Fruit fly (Drosophila melanogaster): ENCODE measurements around the gene CG2698.

The CG2698 gene

dm6 chr3R:8001074-8001669 lies at the start of gene CG2698, which contains the start of gene Kmn2 (continued):
- peak; percentile 93 for TF ChIP-seq CG11504 (tag; optimal IDR thresholded peaks at IDR 0.05)
- TF ChIP-seq Eip74EF (GFP tag; optimal IDR thresholded peaks at IDR 0.05): peak in 1 of 2 experiments; percentile 90
- peak; percentile 53 for TF ChIP-seq grn (GFP tag; optimal IDR thresholded peaks at IDR 0.05)
- TF ChIP-seq CG4820 (GFP tag; optimal IDR thresholded peaks at IDR 0.05): peak; percentile 95
- peak; percentile 88 for TF ChIP-seq Hand (GFP tag; optimal IDR thresholded peaks at IDR 0.05)
- TF ChIP-seq ham (GFP tag; IDR thresholded peaks at IDR 0.05): peak; percentile 92
- peak; percentile 96 for TF ChIP-seq Lim3 (GFP tag; IDR thresholded peaks at IDR 0.05)
- TF ChIP-seq CG14014 (GFP tag; IDR thresholded peaks at IDR 0.05): peak; percentile 97
- TF ChIP-seq Atf3 (GFP tag; optimal IDR thresholded peaks at IDR 0.05): peak; percentile 76
- peak; percentile 93 for TF ChIP-seq CG12155 (GFP tag; optimal IDR thresholded peaks at IDR 0.05)
- TF ChIP-seq seq (GFP tag; IDR thresholded peaks at IDR 0.05): peak; percentile 97
- peak; percentile 100 for TF ChIP-seq row (GFP tag; IDR thresholded peaks at IDR 0.05)
- TF ChIP-seq Mes4 (GFP tag; optimal IDR thresholded peaks at IDR 0.05): peak; percentile 61
- TF ChIP-seq CG1603 (tag; optimal IDR thresholded peaks at IDR 0.05): peak; percentile 57
- TF ChIP-seq CG17361 (GFP tag; IDR thresholded peaks at IDR 0.05): peak; percentile 97
- peak; percentile 48 for TF ChIP-seq CG9876 (GFP tag; optimal IDR thresholded peaks at IDR 0.05)
- peak; percentile 94 for TF ChIP-seq Oaz (GFP tag; IDR thresholded peaks at IDR 0.05)
- TF ChIP-seq CG4404 (GFP tag; IDR thresholded peaks at IDR 0.05): peak; percentile 97
- TF ChIP-seq unc-4 (GFP tag; IDR thresholded peaks at IDR 0.05; ENCODE audit: partially characterized antibody): peak; percentile 60
- TF ChIP-seq hkb (optimal IDR thresholded peaks at IDR 0.05): peak; percentile 72
- peak; percentile 97 for TF ChIP-seq hkb (GFP tag; IDR thresholded peaks at IDR 0.05)
- TF ChIP-seq ci (GFP tag; IDR thresholded peaks at IDR 0.05): peak; percentile 98
- TF ChIP-seq Hr39 (optimal IDR thresholded peaks at IDR 0.05): no peak
- TF ChIP-seq Dek (tag; optimal IDR thresholded peaks at IDR 0.05): peak; percentile 95
- TF ChIP-seq amos (GFP tag; IDR thresholded peaks at IDR 0.05; ENCODE audit: partially characterized antibody): peak; percentile 36; the same call in 1 of the 2 replicates
- TF ChIP-seq Neu2 (GFP tag; optimal IDR thresholded peaks at IDR 0.05; ENCODE audit: borderline replicate concordance): no peak
- peak; percentile 66 for TF ChIP-seq Camta (GFP tag; optimal IDR thresholded peaks at IDR 0.05)
- TF ChIP-seq sr (GFP tag; IDR thresholded peaks at IDR 0.05): peak; percentile 75; the same call in 2 of the 3 replicates
- TF ChIP-seq ro (GFP tag; IDR thresholded peaks at IDR 0.05): peak; percentile 96
- peak; percentile 95 for TF ChIP-seq fd3F (GFP tag; optimal IDR thresholded peaks at IDR 0.05)
- peak; percentile 99 for TF ChIP-seq tgo (GFP tag; IDR thresholded peaks at IDR 0.05)
- TF ChIP-seq gro (GFP tag; optimal IDR thresholded peaks at IDR 0.05): peak; percentile 78
- peak; percentile 77 for TF ChIP-seq CG2116 (GFP tag; optimal IDR thresholded peaks at IDR 0.05)
- TF ChIP-seq CG7357 (GFP tag; IDR thresholded peaks at IDR 0.05): peak; percentile 93
- peak; percentile 84 for TF ChIP-seq corto (GFP tag; optimal IDR thresholded peaks at IDR 0.05)
- peak; percentile 12 for TF ChIP-seq pros (GFP tag; optimal IDR thresholded peaks at IDR 0.05)
- peak; percentile 99 for TF ChIP-seq Ptx1 (GFP tag; IDR thresholded peaks at IDR 0.05)
- peak; percentile 87 for TF ChIP-seq tup (GFP tag; optimal IDR thresholded peaks at IDR 0.05)
- peak; percentile 98 for TF ChIP-seq sisA (GFP tag; IDR thresholded peaks at IDR 0.05)
- peak; percentile 71 for TF ChIP-seq dm (GFP tag; optimal IDR thresholded peaks at IDR 0.05)
- TF ChIP-seq lmd (GFP tag; IDR thresholded peaks at IDR 0.05): peak; percentile 99
- 0 out of 2 replicates have a peak, but pooled peaks have one; percentile 27 for TF ChIP-seq CG42726 (GFP tag; IDR thresholded peaks at IDR 0.05; ENCODE audit: partially characterized antibody)
- TF ChIP-seq CG1647 (GFP tag; optimal IDR thresholded peaks at IDR 0.05): peak; percentile 79
- TF ChIP-seq ewg (GFP tag; optimal IDR thresholded peaks at IDR 0.05): peak; percentile 92
- peak; percentile 90 for TF ChIP-seq vfl (GFP tag; optimal IDR thresholded peaks at IDR 0.05)
- peak; percentile 89 for TF ChIP-seq CG12299 (tag; optimal IDR thresholded peaks at IDR 0.05)
- TF ChIP-seq schlank (tag; optimal IDR thresholded peaks at IDR 0.05): peak; percentile 84
- TF ChIP-seq CG17612 (GFP tag; IDR thresholded peaks at IDR 0.05): peak; percentile 95
- peak; percentile 98 for TF ChIP-seq HLH3B (GFP tag; IDR thresholded peaks at IDR 0.05)
- TF ChIP-seq CG6689 (GFP tag; IDR thresholded peaks at IDR 0.05): peak; percentile 98
- peak; percentile 48 for TF ChIP-seq CG17186 (GFP tag; optimal IDR thresholded peaks at IDR 0.05)

All from whole organism, embryonic.